Worm (Caenorhabditis elegans): Measurements from ENCODE around the gene srbc-12.

srbc-12 gene

ce11 chrV:803472-803871, 46.1 kb upstream of the srbc-12 start:
- TF ChIP-seq ztf-11 (tag; optimal IDR thresholded peaks at IDR 0.05): no peak
- no peak for TF ChIP-seq sox-4 (tag; optimal IDR thresholded peaks at IDR 0.05)
- TF ChIP-seq lin-39 (tag; optimal IDR thresholded peaks at IDR 0.05): no peak
- no peak for TF ChIP-seq nhr-71 (tag; optimal IDR thresholded peaks at IDR 0.05)
- TF ChIP-seq swsn-7 (tag; optimal IDR thresholded peaks at IDR 0.05): no peak
- TF ChIP-seq pag-3 (tag; optimal IDR thresholded peaks at IDR 0.05; ENCODE audit: borderline replicate concordance, insufficient read depth): no peak
- TF ChIP-seq C04F5.9 (tag; optimal IDR thresholded peaks at IDR 0.05): no peak
- no peak for TF ChIP-seq egl-27 (tag; optimal IDR thresholded peaks at IDR 0.05)
- TF ChIP-seq nhr-20 (tag; optimal IDR thresholded peaks at IDR 0.05): no peak
- TF ChIP-seq grh-1 (GFP tag; IDR thresholded peaks at IDR 0.05): no peak
- TF ChIP-seq fos-1 (tag; optimal IDR thresholded peaks at IDR 0.05): no peak
- no peak for TF ChIP-seq sup-37 (GFP tag; optimal IDR thresholded peaks at IDR 0.05)
- no peak for TF ChIP-seq hlh-17 (GFP tag; optimal IDR thresholded peaks at IDR 0.05; ENCODE audit: borderline replicate concordance)
- TF ChIP-seq isw-1 (GFP tag; IDR thresholded peaks at IDR 0.05): no peak
- TF ChIP-seq nhr-11 (tag; optimal IDR thresholded peaks at IDR 0.05): no peak
- no peak for TF ChIP-seq pax-3 (tag; optimal IDR thresholded peaks at IDR 0.05)
- no peak for TF ChIP-seq nhr-77 (tag; optimal IDR thresholded peaks at IDR 0.05)
- no peak for TF ChIP-seq dsc-1 (tag; optimal IDR thresholded peaks at IDR 0.05)
- TF ChIP-seq unc-86 (tag; optimal IDR thresholded peaks at IDR 0.05): no peak

DNA sequence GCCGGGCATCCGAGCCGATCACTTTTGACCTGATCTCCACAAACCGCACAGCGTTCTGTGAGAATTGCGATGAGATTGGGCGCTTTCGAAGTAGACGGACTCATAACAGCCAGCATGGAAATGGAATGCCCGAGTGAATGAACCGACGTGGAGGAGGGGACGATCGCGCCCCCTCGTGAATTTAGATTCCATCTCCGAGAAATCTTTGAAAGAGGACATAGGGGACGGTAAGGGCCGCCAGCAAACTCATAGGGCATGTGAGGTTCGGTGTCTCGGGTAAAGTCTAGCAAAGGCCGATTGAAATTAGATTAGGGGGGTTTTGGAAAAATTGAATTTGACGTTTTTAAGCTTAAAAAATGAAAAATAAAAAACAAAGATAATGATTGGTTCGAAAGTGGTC, 45.1 kb upstream of the srbc-12 start, which contains the start of gene nhr-270:
nhr-270 (minus strand) TSS at position 257 of the 400 bp plus-strand sequence.
- peak; percentile 32 for TF ChIP-seq lin-14 (GFP tag; optimal IDR thresholded peaks at IDR 0.05)
- no peak for TF ChIP-seq snu-23 (GFP tag; optimal IDR thresholded peaks at IDR 0.05)
- TF ChIP-seq nhr-85 (tag): peak; percentile 41
- no peak for TF ChIP-seq snpc-4 (tag; optimal IDR thresholded peaks at IDR 0.05)
- no peak for TF ChIP-seq nhr-84 (tag; optimal IDR thresholded peaks at IDR 0.05)
- TF ChIP-seq mab-9 (GFP tag; IDR thresholded peaks at IDR 0.05): no peak
- no peak for TF ChIP-seq ets-5 (GFP tag; IDR thresholded peaks at IDR 0.05)

DNA sequence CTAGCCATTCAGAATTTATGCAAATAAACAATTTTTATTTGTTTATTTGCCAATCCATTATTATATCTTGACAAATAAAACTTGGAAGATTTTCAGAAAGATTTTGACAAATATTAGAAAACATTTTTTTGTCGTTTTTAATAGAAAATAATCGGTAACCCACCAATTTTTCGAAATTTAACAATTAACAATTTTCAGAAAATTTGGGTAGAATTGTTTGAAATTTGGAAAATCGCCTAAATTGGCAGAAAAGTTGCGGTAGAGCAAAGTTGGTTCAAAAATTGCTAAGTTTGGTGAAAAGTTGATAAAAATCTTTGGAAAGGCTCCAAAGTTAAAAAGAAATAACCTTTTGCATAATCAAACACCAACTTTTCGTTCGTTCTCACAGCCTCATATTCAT, 41.4 kb upstream of the srbc-12 start:
- TF ChIP-seq tlp-1 (tag; optimal IDR thresholded peaks at IDR 0.05) (no peak), hlh-4 (tag; optimal IDR thresholded peaks at IDR 0.05) (no peak), pax-3 (tag; optimal IDR thresholded peaks at IDR 0.05) (no peak), C04F5.9 (tag; optimal IDR thresholded peaks at IDR 0.05) (no peak), aha-1 (tag; optimal IDR thresholded peaks at IDR 0.05) (no peak), nhr-77 (tag; optimal IDR thresholded peaks at IDR 0.05) (no peak), unc-130 (tag; optimal IDR thresholded peaks at IDR 0.05) (no peak), alr-1 (tag; optimal IDR thresholded peaks at IDR 0.05; ENCODE audit: borderline replicate concordance) (no peak), nhr-237 (tag; optimal IDR thresholded peaks at IDR 0.05) (no peak)

DNA sequence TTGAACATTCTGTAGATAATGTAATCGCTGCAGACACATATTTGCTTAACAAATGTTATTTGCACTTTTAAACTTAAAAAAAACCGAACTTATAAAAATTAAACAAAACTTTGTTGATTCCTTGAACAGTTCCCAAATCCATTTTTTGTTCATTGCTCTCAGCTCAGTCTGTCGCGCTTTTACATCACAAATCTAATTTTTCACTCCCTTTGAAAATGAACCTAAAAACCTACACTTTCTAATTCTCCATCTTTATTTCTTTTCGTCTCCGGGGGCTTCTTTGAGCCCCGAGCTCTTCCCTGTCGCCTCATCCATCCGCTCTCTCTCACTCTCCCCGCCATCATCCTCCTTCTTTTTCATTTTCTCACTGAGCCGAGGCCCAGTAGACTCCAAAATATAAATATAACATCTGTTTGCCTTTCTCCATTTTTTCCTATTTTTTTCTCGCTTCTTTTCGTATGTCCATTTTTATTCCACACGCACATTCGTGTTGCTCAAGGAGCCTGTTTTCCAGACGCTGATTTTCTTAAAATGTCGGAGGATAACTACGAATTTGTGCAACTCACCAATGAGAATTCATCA, 39.2 kb upstream of the srbc-12 start, which contains the start of gene R13D11.4:
R13D11.4 (plus strand) TSS at position 532 of the 582 bp plus-strand sequence.
- TF ChIP-seq nhr-20 (tag; optimal IDR thresholded peaks at IDR 0.05): peak; percentile 32
- TF ChIP-seq ceh-82 (tag; optimal IDR thresholded peaks at IDR 0.05): peak in 1 of 3 experiments; percentile 39
- TF ChIP-seq C04F5.9 (tag; optimal IDR thresholded peaks at IDR 0.05): no peak
- TF ChIP-seq irx-1 (tag; optimal IDR thresholded peaks at IDR 0.05): no peak
- peak; percentile 28 for TF ChIP-seq snu-23 (GFP tag; optimal IDR thresholded peaks at IDR 0.05)
- TF ChIP-seq swsn-7 (tag; optimal IDR thresholded peaks at IDR 0.05): peak; percentile 16
- no peak for TF ChIP-seq lin-14 (GFP tag; optimal IDR thresholded peaks at IDR 0.05)
- TF ChIP-seq mab-9 (GFP tag; IDR thresholded peaks at IDR 0.05): no peak
- TF ChIP-seq efl-1 (optimal IDR thresholded peaks at IDR 0.05): peak in 1 of 2 experiments; percentile 2
- peak in 1 of 2 experiments; percentile 84 for TF ChIP-seq efl-1 (GFP tag; optimal IDR thresholded peaks at IDR 0.05 in 1 of 2)
- TF ChIP-seq isw-1 (GFP tag; IDR thresholded peaks at IDR 0.05): no peak
- peak; percentile 39 for TF ChIP-seq fkh-10 (GFP tag; optimal IDR thresholded peaks at IDR 0.05)
- peak; percentile 12 for TF ChIP-seq ces-1 (GFP tag; optimal IDR thresholded peaks at IDR 0.05)
- peak; percentile 46 for TF ChIP-seq dsc-1 (tag; optimal IDR thresholded peaks at IDR 0.05)
- peak; percentile 8 for TF ChIP-seq skn-1 (tag; optimal IDR thresholded peaks at IDR 0.05)

All from whole organism, L1 larva.